Fruit fly (Drosophila melanogaster): ENCODE measurements around the gene Est-P.

dm6 chr3L:12223635-12224016 is 33.1 kb downstream of the Est-P start:
- TF ChIP-seq CG33017 (tag; optimal IDR thresholded peaks at IDR 0.05), result no peak
- no peak for TF ChIP-seq CG12768 (GFP tag; optimal IDR thresholded peaks at IDR 0.05)
